Worm (Caenorhabditis elegans) whole organism, late embryonic: ENCODE measurements around the gene blos-7.

Source experiments
- nhr-232 ChIP-seq: sonication (generic microtip); optimal IDR thresholded peaks from 2 replicates; lab custom pipeline; 2016; ENCODE audit warnings: missing genetic modification characterization, missing compliant biosample characterization
- odd-2 ChIP-seq: sonication (generic microtip); optimal IDR thresholded peaks from 2 replicates; lab custom pipeline; 2017; ENCODE audit warnings: antibody characterized with exemption, mild to moderate bottlenecking, missing genetic modification characterization, missing compliant biosample characterization

DNA sequence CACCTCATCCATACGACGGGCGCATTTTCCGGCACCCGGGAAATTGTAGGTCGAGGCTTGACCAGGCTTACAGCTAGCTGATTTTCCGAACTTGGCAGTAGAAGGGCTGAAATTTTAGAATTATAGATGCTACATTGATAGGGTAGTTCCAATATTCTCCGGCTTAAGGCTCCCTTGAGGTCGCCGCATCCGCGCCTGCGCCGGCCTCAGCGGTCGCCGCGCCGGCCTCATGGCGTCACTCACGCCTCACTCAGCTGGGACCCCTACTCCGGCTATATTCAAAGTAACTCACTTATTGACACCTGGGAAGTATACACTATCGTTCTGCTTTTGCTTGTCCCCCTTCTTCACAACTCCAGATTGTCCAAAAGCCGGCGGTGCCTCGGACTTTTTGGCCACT lies 21.4 kb upstream of the blos-7 start:
- TF ChIP-seq odd-2 (tag; lab: Kevin White, UChicago) (no peak), nhr-232 (no peak)
